Fruit fly (Drosophila melanogaster) whole organism, embryonic: ENCODE data around the gene aph-1.

Source experiments
- Antp ChIP-seq: fragments of 200-800 bp; sonication (Bioruptor generic); optimal IDR thresholded peaks from 3 replicates; lab custom pipeline; 2016; ENCODE audit warnings: missing biosample characterization, missing genetic modification characterization
- BEAF-32 ChIP-seq: fragments of 200-800 bp; sonication (Bioruptor generic); optimal IDR thresholded peaks from 3 replicates; lab custom pipeline; 2017; ENCODE audit warnings: missing biosample characterization, missing genetic modification characterization, mild to moderate bottlenecking, moderate library complexity, missing genetic modification reagents
- Bteb2 ChIP-seq: fragments of 200-800 bp; sonication (Bioruptor generic); optimal IDR thresholded peaks from 2 replicates; lab custom pipeline; 2016; ENCODE audit warnings: missing biosample characterization, missing genetic modification characterization
- CG10959 ChIP-seq: fragments of 200-800 bp; sonication (Bioruptor generic); IDR thresholded peaks from 2 replicates; pipeline ENCODE4 v1.3.6; 2022; ENCODE audit warnings: missing biosample characterization, missing genetic modification characterization
- CG11093 ChIP-seq: fragments of 200-800 bp; sonication (Bioruptor generic); IDR thresholded peaks from 3 replicates; pipeline ENCODE4 v1.3.6; 2022; ENCODE audit warnings: missing biosample characterization, missing genetic modification characterization
- CG11247 ChIP-seq: fragments of 200-800 bp; sonication (Bioruptor generic); IDR thresholded peaks from 2 replicates; pipeline ENCODE4 v1.3.6; 2022; ENCODE audit warnings: missing biosample characterization, missing genetic modification characterization
- CG11695 ChIP-seq: fragments of 200-800 bp; sonication (Bioruptor generic); IDR thresholded peaks from 3 replicates; pipeline ENCODE4 v1.3.6; 2022; ENCODE audit warnings: missing biosample characterization, missing genetic modification characterization
- CG12219 ChIP-seq: fragments of 200-800 bp; sonication (Bioruptor generic); optimal IDR thresholded peaks from 3 replicates; lab custom pipeline; 2018; ENCODE audit warnings: missing biosample characterization, mild to moderate bottlenecking, missing genetic modification characterization
- CG14860 ChIP-seq: fragments of 200-800 bp; sonication (Bioruptor generic); IDR thresholded peaks from 3 replicates; pipeline ENCODE4 v1.3.6; 2022; ENCODE audit warnings: missing biosample characterization, missing genetic modification characterization; ENCODE audit not compliant: partially characterized antibody
- CG15011 ChIP-seq: fragments of 200-800 bp; sonication (Bioruptor generic); optimal IDR thresholded peaks from 3 replicates; lab custom pipeline; 2018; ENCODE audit warnings: missing biosample characterization, mild to moderate bottlenecking, missing genetic modification characterization
- CG15479 ChIP-seq: fragments of 200-800 bp; sonication (Bioruptor generic); optimal IDR thresholded peaks from 3 replicates; lab custom pipeline; 2019; ENCODE audit warnings: missing biosample characterization, mild to moderate bottlenecking, missing genetic modification characterization, moderate library complexity
- CG1647 ChIP-seq: fragments of 200-800 bp; sonication (Bioruptor generic); optimal IDR thresholded peaks from 3 replicates; lab custom pipeline; 2016; ENCODE audit warnings: missing biosample characterization, missing genetic modification characterization
- CG17385 ChIP-seq: fragments of 200-800 bp; sonication (Bioruptor generic); optimal IDR thresholded peaks from 3 replicates; lab custom pipeline; 2018; ENCODE audit warnings: missing biosample characterization, mild to moderate bottlenecking, missing genetic modification characterization
- CG17802 ChIP-seq: fragments of 200-800 bp; sonication (Bioruptor generic); optimal IDR thresholded peaks from 2 replicates; lab custom pipeline; 2018; ENCODE audit warnings: missing biosample characterization, mild to moderate bottlenecking, missing genetic modification characterization, moderate library complexity
- CG17912 ChIP-seq: fragments of 200-800 bp; sonication (Bioruptor generic); optimal IDR thresholded peaks from 2 replicates; lab custom pipeline; 2018; ENCODE audit warnings: missing biosample characterization, mild to moderate bottlenecking, missing genetic modification characterization
- CG18262 ChIP-seq: fragments of 200-800 bp; optimal IDR thresholded peaks from 3 replicates; lab custom pipeline; 2019; ENCODE audit warnings: missing biosample characterization, mild to moderate bottlenecking, missing genetic modification characterization, moderate library complexity
- CG2202 ChIP-seq: fragments of 200-800 bp; sonication (Bioruptor generic); optimal IDR thresholded peaks from 2 replicates; lab custom pipeline; 2018; ENCODE audit warnings: missing biosample characterization, mild to moderate bottlenecking, missing genetic modification characterization
- CG30403 ChIP-seq: fragments of 200-800 bp; sonication (Bioruptor generic); optimal IDR thresholded peaks from 3 replicates; lab custom pipeline; 2016; ENCODE audit warnings: missing biosample characterization, missing genetic modification characterization
- CG30431 ChIP-seq: fragments of 200-800 bp; sonication (Bioruptor generic); optimal IDR thresholded peaks from 2 replicates; lab custom pipeline; 2017; ENCODE audit warnings: missing biosample characterization, missing genetic modification characterization
- CG43689 ChIP-seq: fragments of 200-800 bp; sonication (Bioruptor generic); IDR thresholded peaks from 2 replicates; pipeline ENCODE4 v1.3.6; 2022; ENCODE audit warnings: missing biosample characterization, missing genetic modification characterization
- CG4707 ChIP-seq: fragments of 200-800 bp; sonication (Bioruptor generic); optimal IDR thresholded peaks from 2 replicates; lab custom pipeline; 2018; ENCODE audit warnings: missing biosample characterization, mild to moderate bottlenecking, missing genetic modification characterization, moderate library complexity
- CG5953 ChIP-seq: fragments of 200-800 bp; sonication (Bioruptor generic); IDR thresholded peaks from 2 replicates; pipeline ENCODE4 v1.3.6; 2022; ENCODE audit warnings: missing biosample characterization, missing genetic modification characterization
- CG6683 ChIP-seq: fragments of 200-800 bp; sonication (Bioruptor generic); optimal IDR thresholded peaks from 2 replicates; lab custom pipeline; 2017; ENCODE audit warnings: missing biosample characterization, mild to moderate bottlenecking, missing genetic modification characterization, missing genetic modification reagents
- CG7928 ChIP-seq: fragments of 200-800 bp; sonication (Bioruptor generic); optimal IDR thresholded peaks from 2 replicates; lab custom pipeline; 2017; ENCODE audit warnings: missing biosample characterization, mild to moderate bottlenecking, missing genetic modification characterization
- CG8290 ChIP-seq, 3 experiments: fragments of 200-800 bp; sonication (Bioruptor generic); optimal IDR thresholded peaks; 2 replicates each; lab custom pipeline; 2016 to 2019; ENCODE audit warnings: missing biosample characterization in 3 of 3, missing genetic modification characterization in 3 of 3, mild to moderate bottlenecking in 2 of 3, moderate library complexity in 1 of 3
- D19B ChIP-seq: fragments of 200-800 bp; sonication (Bioruptor generic); optimal IDR thresholded peaks from 2 replicates; lab custom pipeline; 2017; ENCODE audit warnings: missing biosample characterization, mild to moderate bottlenecking, missing genetic modification characterization
- Dll ChIP-seq: fragments of 200-800 bp; sonication (Bioruptor generic); IDR thresholded peaks from 4 replicates; pipeline ENCODE4 v1.3.6; 2022; ENCODE audit warnings: missing biosample characterization, missing genetic modification characterization; ENCODE audit not compliant: partially characterized antibody
- Elba2 ChIP-seq: fragments of 200-800 bp; sonication (Bioruptor generic); optimal IDR thresholded peaks from 3 replicates; lab custom pipeline; 2016; ENCODE audit warnings: missing biosample characterization, missing genetic modification characterization
- Hey ChIP-seq: fragments of 200-800 bp; sonication (Bioruptor generic); optimal IDR thresholded peaks from 3 replicates; lab custom pipeline; 2018; ENCODE audit warnings: missing biosample characterization, mild to moderate bottlenecking, missing genetic modification characterization
- NC2β ChIP-seq: fragments of 200-800 bp; sonication (Bioruptor generic); optimal IDR thresholded peaks from 2 replicates; lab custom pipeline; 2016; ENCODE audit warnings: missing biosample characterization, missing genetic modification characterization
- Opbp ChIP-seq: fragments of 200-800 bp; sonication (Bioruptor generic); IDR thresholded peaks from 3 replicates; pipeline ENCODE4 v1.3.6; 2022; ENCODE audit warnings: missing biosample characterization, missing genetic modification characterization; ENCODE audit not compliant: partially characterized antibody
- Six4 ChIP-seq: fragments of 200-800 bp; sonication (Bioruptor generic); optimal IDR thresholded peaks from 2 replicates; lab custom pipeline; 2016; ENCODE audit warnings: missing biosample characterization, missing genetic modification characterization
- Ssrp ChIP-seq: fragments of 200-800 bp; sonication (Bioruptor generic); optimal IDR thresholded peaks from 2 replicates; lab custom pipeline; 2018; ENCODE audit warnings: missing biosample characterization, mild to moderate bottlenecking, missing genetic modification characterization, moderate library complexity
- br ChIP-seq: fragments of >200 bp; optimal IDR thresholded peaks from 2 replicates; lab custom pipeline; 2017
- danr ChIP-seq: fragments of 200-800 bp; sonication (Bioruptor generic); IDR thresholded peaks from 2 replicates; pipeline ENCODE4 v1.3.6; 2022; ENCODE audit warnings: missing biosample characterization, missing genetic modification characterization
- emc ChIP-seq: fragments of 200-800 bp; sonication (Bioruptor generic); optimal IDR thresholded peaks from 2 replicates; lab custom pipeline; 2016; ENCODE audit warnings: missing biosample characterization, missing genetic modification characterization
- esg ChIP-seq: fragments of 200-800 bp; sonication (Bioruptor generic); conservative IDR thresholded peaks from 2 replicates; pipeline ENCODE4 v1.3.6; 2022; ENCODE audit warnings: missing biosample characterization, missing genetic modification characterization
- luna ChIP-seq: fragments of 200-800 bp; sonication (Bioruptor generic); optimal IDR thresholded peaks from 2 replicates; lab custom pipeline; 2016; ENCODE audit warnings: missing biosample characterization, missing genetic modification characterization
- nmo ChIP-seq: fragments of 200-800 bp; sonication (Bioruptor generic); optimal IDR thresholded peaks from 2 replicates; lab custom pipeline; 2018; ENCODE audit warnings: missing biosample characterization, mild to moderate bottlenecking, missing genetic modification characterization, moderate library complexity
- oc ChIP-seq: fragments of 200-800 bp; sonication (Bioruptor generic); optimal IDR thresholded peaks from 2 replicates; lab custom pipeline; 2018; ENCODE audit warnings: missing biosample characterization, mild to moderate bottlenecking, missing genetic modification characterization, moderate library complexity
- p53 ChIP-seq: fragments of 200-800 bp; sonication (Bioruptor generic); optimal IDR thresholded peaks from 2 replicates; lab custom pipeline; 2016; ENCODE audit warnings: missing biosample characterization, missing genetic modification characterization
- pros ChIP-seq: fragments of 200-800 bp; sonication (Bioruptor generic); optimal IDR thresholded peaks from 3 replicates; lab custom pipeline; 2019; ENCODE audit warnings: missing biosample characterization, mild to moderate bottlenecking, missing genetic modification characterization, moderate library complexity
- schlank ChIP-seq: fragments of 200-800 bp; sonication (Bioruptor generic); optimal IDR thresholded peaks from 2 replicates; lab custom pipeline; 2018; ENCODE audit warnings: missing biosample characterization, mild to moderate bottlenecking, missing genetic modification characterization
- slp2 ChIP-seq: fragments of 200-800 bp; sonication (Bioruptor generic); optimal IDR thresholded peaks from 2 replicates; lab custom pipeline; 2016; ENCODE audit warnings: missing biosample characterization, missing genetic modification characterization
- tll ChIP-seq, 2 experiments: fragments of 200-800 bp in 1 of 2; fragments of >200 bp in 1 of 2; sonication (Bioruptor generic) in 1 of 2; optimal IDR thresholded peaks; 2 replicates each; lab custom pipeline; 2017 to 2019; ENCODE audit warnings: missing biosample characterization in 2 of 2, missing genetic modification characterization in 2 of 2, mild to moderate bottlenecking in 1 of 2, moderate library complexity in 1 of 2
- tna ChIP-seq: fragments of 200-800 bp; sonication (Bioruptor generic); IDR thresholded peaks from 2 replicates; pipeline ENCODE4 v1.3.6; 2022; ENCODE audit warnings: missing biosample characterization, missing genetic modification characterization; ENCODE audit not compliant: partially characterized antibody
- toy ChIP-seq: fragments of 200-800 bp; sonication (Bioruptor generic); IDR thresholded peaks from 2 replicates; pipeline ENCODE4 v1.3.6; 2022; ENCODE audit warnings: missing biosample characterization, missing genetic modification characterization
- z ChIP-seq: fragments of 200-800 bp; sonication (Bioruptor generic); IDR thresholded peaks from 3 replicates; pipeline ENCODE4 v1.3.6; 2022; ENCODE audit warnings: missing biosample characterization, missing genetic modification characterization
- zfh1 ChIP-seq: fragments of 200-800 bp; sonication (Bioruptor generic); IDR thresholded peaks from 3 replicates; pipeline ENCODE4 v1.3.6; 2022; ENCODE audit warnings: missing biosample characterization, missing genetic modification characterization

Gene aph-1

dm6 chr2L:2748480-2749143 is 17.4 kb upstream of the aph-1 start (continued):
- peak; percentile 87 for TF ChIP-seq Antp (GFP tag; lab: Kevin White, UChicago)
- TF ChIP-seq CG12219 (GFP tag; lab: Kevin White, UChicago) = peak; percentile 61
- peak; percentile 63 for TF ChIP-seq CG10959 (GFP tag; lab: Robert Waterston, UW)
- TF ChIP-seq Ssrp (tag; lab: Kevin White, UChicago) = peak; percentile 86
- TF ChIP-seq CG6683 (GFP tag; lab: Kevin White, UChicago) = peak; percentile 61
- peak; percentile 8; the same call in 1 of the 2 replicates for TF ChIP-seq tna (GFP tag; lab: Robert Waterston, UW)
- TF ChIP-seq CG30403 (GFP tag; lab: Kevin White, UChicago) = peak; percentile 90
- peak; percentile 82 for TF ChIP-seq CG8290 (GFP tag; optimal IDR thresholded peaks at IDR 0.05; lab: Kevin White, UChicago)
- TF ChIP-seq CG8290 (tag; optimal IDR thresholded peaks at IDR 0.05; lab: Kevin White, UChicago) = peak; percentile 94 to 96
- peak; percentile 53 for TF ChIP-seq BEAF-32 (GFP tag; lab: Kevin White, UChicago)
- peak; percentile 39 for TF ChIP-seq luna
- peak; percentile 90 for TF ChIP-seq CG11247 (GFP tag; lab: Robert Waterston, UW)
- TF ChIP-seq danr (GFP tag; lab: Robert Waterston, UW) = peak; percentile 75
- no peak for TF ChIP-seq br (lab: Kevin White, UChicago)
- no peak for TF ChIP-seq pros (GFP tag; lab: Kevin White, UChicago)
- 0 out of 4 replicates have a peak, but pooled peaks have one; percentile 43 for TF ChIP-seq Dll (GFP tag; lab: Robert Waterston, UW)
- TF ChIP-seq CG4707 (GFP tag; lab: Kevin White, UChicago) = peak; percentile 59
- no peak for TF ChIP-seq Hey (tag; lab: Kevin White, UChicago)
- TF ChIP-seq CG17912 (GFP tag; lab: Kevin White, UChicago) = peak; percentile 88
- peak; percentile 66 for TF ChIP-seq CG17802 (tag; lab: Kevin White, UChicago)
- peak; percentile 53 for TF ChIP-seq slp2 (GFP tag; lab: Kevin White, UChicago)
- peak; percentile 80 for TF ChIP-seq CG17385 (GFP tag; lab: Kevin White, UChicago)
- no peak for TF ChIP-seq CG15011 (GFP tag; lab: Kevin White, UChicago)
- TF ChIP-seq Bteb2 = peak; percentile 46
- no peak for TF ChIP-seq Elba2 (GFP tag; lab: Kevin White, UChicago)
- peak; percentile 91 for TF ChIP-seq nmo (GFP tag; lab: Kevin White, UChicago)
- peak; percentile 58 for TF ChIP-seq p53 (GFP tag; lab: Kevin White, UChicago)
- no peak for TF ChIP-seq CG14860 (GFP tag; lab: Robert Waterston, UW)
- no peak for TF ChIP-seq tll (GFP tag; optimal IDR thresholded peaks at IDR 0.05; lab: Kevin White, UChicago)
- TF ChIP-seq emc (GFP tag; lab: Kevin White, UChicago) = peak; percentile 77
- no peak for TF ChIP-seq oc (tag; lab: Kevin White, UChicago)
- peak; percentile 91 for TF ChIP-seq CG11695 (GFP tag; lab: Robert Waterston, UW)
- peak; percentile 99 for TF ChIP-seq CG7928 (GFP tag; lab: Kevin White, UChicago)
- TF ChIP-seq Opbp (GFP tag; lab: Robert Waterston, UW) = peak; percentile 63
- TF ChIP-seq esg = peak; percentile 80
- peak; percentile 94 for TF ChIP-seq CG18262 (tag; lab: Kevin White, UChicago)
- peak; percentile 74 for TF ChIP-seq CG1647 (GFP tag; lab: Kevin White, UChicago)
- TF ChIP-seq NC2β (GFP tag; lab: Kevin White, UChicago) = peak; percentile 80
- peak; percentile 63; the same call in 1 of the 2 replicates for TF ChIP-seq CG5953 (GFP tag; lab: Robert Waterston, UW)
- peak; percentile 66 for TF ChIP-seq Six4 (GFP tag; lab: Kevin White, UChicago)
- peak; percentile 49; the same call in 1 of the 2 replicates for TF ChIP-seq CG43689 (GFP tag; lab: Robert Waterston, UW)
- peak; percentile 73 for TF ChIP-seq D19B
- TF ChIP-seq toy (GFP tag; lab: Robert Waterston, UW) = peak; percentile 72; the same call in 1 of the 2 replicates
- peak; percentile 61 for TF ChIP-seq schlank (tag; lab: Kevin White, UChicago)
- peak; percentile 85 for TF ChIP-seq zfh1 (GFP tag; lab: Robert Waterston, UW)
- TF ChIP-seq z = no peak
- TF ChIP-seq CG11093 (GFP tag; lab: Robert Waterston, UW) = peak; percentile 74
- TF ChIP-seq CG15479 (GFP tag; lab: Kevin White, UChicago) = no peak
- TF ChIP-seq CG2202 (tag; lab: Kevin White, UChicago) = peak; percentile 47
- TF ChIP-seq CG30431 = peak; percentile 83
